Worm (Caenorhabditis elegans): Measurements from ENCODE around the gene T22B2.1.

ce11 chrX:3937483-3937882 lies 11.6 kb downstream of the T22B2.1 start:
- no peak for TF ChIP-seq fkh-10 (GFP tag; optimal IDR thresholded peaks at IDR 0.05)
- TF ChIP-seq ceh-9 (tag; optimal IDR thresholded peaks at IDR 0.05), result no peak
- TF ChIP-seq unc-86 (tag; optimal IDR thresholded peaks at IDR 0.05), result no peak
- TF ChIP-seq F13H6.1 (tag; optimal IDR thresholded peaks at IDR 0.05), result no peak
- no peak for TF ChIP-seq pag-3 (tag; optimal IDR thresholded peaks at IDR 0.05; ENCODE audit: borderline replicate concordance)
- TF ChIP-seq ceh-31 (tag; optimal IDR thresholded peaks at IDR 0.05), result no peak
- no peak for TF ChIP-seq ceh-18 (tag; optimal IDR thresholded peaks at IDR 0.05)
- TF ChIP-seq sox-4 (tag; optimal IDR thresholded peaks at IDR 0.05), result no peak
